Worm (Caenorhabditis elegans) whole organism, mixed stage, embryonic: ENCODE data around the gene ugt-13.

Source experiments
- ces-1 ChIP-seq: fragments of 150-350 bp; optimal IDR thresholded peaks from 2 replicates; lab custom pipeline; 2014; ENCODE audit warnings: missing biosample characterization, missing genetic modification reagents, missing genetic modification characterization
- lin-13 ChIP-seq: fragments of 150-350 bp; optimal IDR thresholded peaks from 2 replicates; lab custom pipeline; 2014; ENCODE audit warnings: missing biosample characterization, missing genetic modification characterization
- lsy-2 ChIP-seq: fragments of 150-350 bp; optimal IDR thresholded peaks from 2 replicates; lab custom pipeline; 2014; ENCODE audit warnings: missing biosample characterization, missing genetic modification characterization
- mep-1 ChIP-seq: fragments of 150-350 bp; optimal IDR thresholded peaks from 2 replicates; lab custom pipeline; 2017; ENCODE audit warnings: missing biosample characterization, missing genetic modification reagents, missing genetic modification characterization, inconsistent platforms
- nhr-237 ChIP-seq: fragments of 150-350 bp; optimal IDR thresholded peaks from 2 replicates; lab custom pipeline; 2014; ENCODE audit warnings: missing biosample characterization, missing genetic modification characterization
- nhr-28 ChIP-seq: fragments of 150-350 bp; optimal IDR thresholded peaks from 2 replicates; lab custom pipeline; 2014; ENCODE audit warnings: missing biosample characterization, missing genetic modification characterization
- pha-4 ChIP-seq: fragments of 150-350 bp; optimal IDR thresholded peaks from 2 replicates; lab custom pipeline; 2018; ENCODE audit warnings: missing biosample characterization, missing genetic modification reagents, missing genetic modification characterization
- tbx-8 ChIP-seq: fragments of 200-800 bp; sonication (Bioruptor generic); optimal IDR thresholded peaks from 2 replicates; lab custom pipeline; 2018; ENCODE audit warnings: mild to moderate bottlenecking, missing genetic modification characterization, moderate library complexity, missing compliant biosample characterization
- unc-39 ChIP-seq: fragments of 150-350 bp; optimal IDR thresholded peaks from 2 replicates; lab custom pipeline; 2014; ENCODE audit warnings: missing biosample characterization, missing genetic modification characterization
- ztf-11 ChIP-seq: fragments of 150-350 bp; optimal IDR thresholded peaks from 2 replicates; lab custom pipeline; 2014; ENCODE audit warnings: missing biosample characterization, missing genetic modification characterization

DNA sequence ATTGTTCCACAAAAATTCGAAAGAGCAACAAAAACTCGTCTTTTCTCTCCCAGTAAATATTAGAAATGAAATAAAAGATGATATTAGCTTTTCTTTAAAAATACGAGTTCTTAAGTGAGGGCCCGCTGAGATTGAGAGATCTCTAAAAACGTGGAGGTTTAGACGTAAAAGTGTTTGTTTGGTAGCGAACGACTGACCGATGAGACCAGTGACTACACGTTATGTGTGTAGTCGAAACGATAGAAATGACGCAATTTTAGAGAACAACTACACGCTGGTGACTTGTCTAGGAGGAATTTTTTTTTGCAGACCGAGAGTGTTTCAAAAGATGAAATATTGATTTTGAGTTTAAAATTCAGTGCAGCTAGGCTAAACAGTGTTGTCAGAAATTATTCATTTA lies 45.9 kb upstream of the ugt-13 start, which contains the start of gene C37H5.13:
- TF ChIP-seq unc-39 (tag; lab: Kevin White, UChicago) (no peak), mep-1 (tag; lab: Kevin White, UChicago) (no peak), pha-4 (tag; lab: Kevin White, UChicago) (no peak), ztf-11 (no peak), nhr-237 (tag; lab: Kevin White, UChicago) (no peak), lin-13 (no peak), ces-1 (no peak), tbx-8 (GFP tag; lab: Kevin White, UChicago) (no peak), lsy-2 (no peak), nhr-28 (tag; lab: Kevin White, UChicago) (no peak)
